Worm (Caenorhabditis elegans) whole organism, L4 larva: ENCODE data around the gene Y7A5A.3.

Experiments
- R02D3.7 ChIP-seq: fragments of 150-350 bp; sonication (generic microtip); optimal IDR thresholded peaks from 3 replicates; lab custom pipeline; 2014; ENCODE audit warnings: missing biosample characterization, missing genetic modification characterization
- ceh-82 ChIP-seq: sonication (generic microtip); optimal IDR thresholded peaks from 2 replicates; lab custom pipeline; 2017; ENCODE audit warnings: missing biosample characterization, missing genetic modification characterization
- nhr-111 ChIP-seq: fragments of 200-800 bp; sonication (Bioruptor generic); optimal IDR thresholded peaks from 2 replicates; lab custom pipeline; 2018; ENCODE audit warnings: mild to moderate bottlenecking, missing genetic modification characterization, missing compliant biosample characterization
- pha-4 ChIP-seq, 2 experiments: fragments of 150-350 bp in 1 of 2; fragments of 200-800 bp in 1 of 2; sonication (Bioruptor generic) in 1 of 2; IDR thresholded peaks in 1 of 2; optimal IDR thresholded peaks in 1 of 2; 2 replicates each; pipeline versions ENCODE4 v1.3.6 to Lab custom; 2014 to 2022; ENCODE audit warnings: missing genetic modification characterization in 2 of 2, missing genetic modification reagents in 2 of 2, missing biosample characterization in 1 of 2, missing compliant biosample characterization in 1 of 2

- TF ChIP-seq R02D3.7 (tag; lab: Kevin White, UChicago) (no peak), ceh-82 (no peak), nhr-111 (no peak), pha-4 (GFP tag; IDR thresholded peaks at IDR 0.05; lab: Robert Waterston, UW) (no peak), pha-4 (tag; optimal IDR thresholded peaks at IDR 0.05; lab: Kevin White, UChicago) (no peak)
Observed at ce11 chrX:15814548-15814947, 30.1 kb upstream of the Y7A5A.3 start.
